Worm (Caenorhabditis elegans) whole organism, L4/young adult: Measurements from ENCODE around the gene ctps-1.

Experiments used
- W03F9.2 ChIP-seq: fragments of 150-350 bp; optimal IDR thresholded peaks from 2 replicates; lab custom pipeline; 2014; ENCODE audit warnings: missing biosample characterization, missing genetic modification characterization
- him-1 ChIP-seq: sonication (generic microtip); optimal IDR thresholded peaks from 2 replicates; lab custom pipeline; 2016; ENCODE audit warnings: missing genotype, missing genetic modification reagents, missing genetic modification characterization, missing compliant biosample characterization

DNA sequence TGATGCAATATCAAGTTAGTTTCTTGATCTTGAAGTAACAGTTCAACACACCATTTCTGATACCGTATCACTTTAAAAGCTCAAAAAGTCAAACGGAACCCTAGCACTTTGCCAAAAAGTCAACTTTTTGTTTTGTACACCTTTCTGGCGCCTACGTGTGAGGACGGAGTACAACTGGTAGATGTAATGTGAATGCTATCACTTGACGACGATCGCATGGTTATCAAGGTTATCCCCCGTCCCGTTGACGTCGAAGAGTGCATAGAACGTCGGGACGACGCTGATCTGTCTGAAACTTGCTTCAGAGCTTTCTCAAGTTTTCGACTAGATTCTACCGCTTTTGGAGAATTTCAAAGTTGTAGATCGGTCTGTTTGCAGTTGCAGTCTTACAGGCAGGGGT is 14.7 kb upstream of the ctps-1 start:
- TF ChIP-seq him-1 (tag; lab: Kevin White, UChicago) (no peak), W03F9.2 (tag; lab: Kevin White, UChicago) (no peak)
